Worm (Caenorhabditis elegans) whole organism, L1 larva: ENCODE results near the gene F56C3.4.

Source experiments
- C04F5.9 ChIP-seq: sonication (generic microtip); optimal IDR thresholded peaks from 2 replicates; lab custom pipeline; 2016; ENCODE audit warnings: missing genetic modification characterization, missing compliant biosample characterization
- C16A3.4 ChIP-seq: fragments of 150-350 bp; optimal IDR thresholded peaks from 2 replicates; lab custom pipeline; 2014; ENCODE audit warnings: missing biosample characterization, missing genetic modification characterization
- F16B12.6 ChIP-seq: fragments of 150-350 bp; optimal IDR thresholded peaks from 2 replicates; lab custom pipeline; 2014; ENCODE audit warnings: missing biosample characterization, missing genetic modification characterization
- Y116A8C.19 ChIP-seq: sonication (generic microtip); optimal IDR thresholded peaks from 2 replicates; lab custom pipeline; 2016; ENCODE audit warnings: missing compliant biosample characterization, missing genetic modification characterization, borderline replicate concordance
- aha-1 ChIP-seq: fragments of 150-350 bp; optimal IDR thresholded peaks from 2 replicates; lab custom pipeline; 2014; ENCODE audit warnings: missing biosample characterization, missing genetic modification characterization
- alr-1 ChIP-seq: fragments of 200-800 bp; sonication (Bioruptor generic); optimal IDR thresholded peaks from 2 replicates; lab custom pipeline; 2018; ENCODE audit warnings: borderline replicate concordance, mild to moderate bottlenecking, missing genetic modification characterization, missing compliant biosample characterization
- ama-1 ChIP-seq: fragments of 150-350 bp; optimal IDR thresholded peaks from 2 replicates; lab custom pipeline; 2014
- blmp-1 ChIP-seq: fragments of 150-350 bp; optimal IDR thresholded peaks from 2 replicates; lab custom pipeline; 2014; ENCODE audit warnings: missing biosample characterization, missing genetic modification characterization
- ceh-63 ChIP-seq: fragments of 200-800 bp; sonication (Bioruptor generic); optimal IDR thresholded peaks from 2 replicates; lab custom pipeline; 2018; ENCODE audit warnings: mild to moderate bottlenecking, missing genetic modification characterization, missing compliant biosample characterization
- ceh-8 ChIP-seq: fragments of 200-800 bp; sonication (Bioruptor generic); optimal IDR thresholded peaks from 2 replicates; lab custom pipeline; 2018; ENCODE audit warnings: mild to moderate bottlenecking, missing genetic modification characterization, moderate library complexity, missing compliant biosample characterization
- ceh-82 ChIP-seq, 3 experiments: fragments of 150-350 bp in 1 of 3; sonication (generic microtip) in 2 of 3; optimal IDR thresholded peaks; 2 replicates each; lab custom pipeline; 2014 to 2017; ENCODE audit warnings: missing biosample characterization in 3 of 3, missing genetic modification characterization in 3 of 3
- ceh-88 ChIP-seq: fragments of 200-800 bp; sonication (Bioruptor generic); IDR thresholded peaks from 2 replicates; pipeline ENCODE4 v1.3.6; 2022; ENCODE audit warnings: missing genetic modification characterization, missing compliant biosample characterization
- ceh-90 ChIP-seq: sonication (generic microtip); optimal IDR thresholded peaks from 2 replicates; lab custom pipeline; 2016; ENCODE audit warnings: missing genetic modification characterization, missing compliant biosample characterization
- dpl-1 ChIP-seq, 3 experiments: fragments of 150-350 bp in 2 of 3; sonication (generic microtip) in 1 of 3; optimal IDR thresholded peaks; 2 replicates each; lab custom pipeline; 2014 to 2017; ENCODE audit warnings: missing biosample characterization in 3 of 3, missing genetic modification characterization in 3 of 3, missing genetic modification reagents in 3 of 3
- efl-1 ChIP-seq, 4 experiments: fragments of 150-350 bp; optimal IDR thresholded peaks in 3 of 4; peaks in 1 of 4; 1 replicate in 1 of 4; 2 replicates in 3 of 4; lab custom pipeline; 2014; ENCODE audit warnings: missing biosample characterization in 2 of 4, missing genetic modification characterization in 2 of 4, missing genetic modification reagents in 2 of 4
- egl-27 ChIP-seq, 2 experiments: fragments of 150-350 bp in 1 of 2; sonication (generic microtip); optimal IDR thresholded peaks; 3 replicates each; lab custom pipeline; 2017 to 2018; ENCODE audit warnings: missing biosample characterization in 2 of 2, missing genetic modification characterization in 2 of 2, missing genetic modification reagents in 2 of 2
- elt-2 ChIP-seq: sonication (generic microtip); optimal IDR thresholded peaks from 2 replicates; lab custom pipeline; 2016; ENCODE audit warnings: missing genetic modification characterization, mild to moderate bottlenecking, inconsistent platforms, missing compliant biosample characterization, missing genetic modification reagents
- elt-3 ChIP-seq, 6 experiments: fragments of 150-350 bp in 1 of 6; sonication (generic microtip); optimal IDR thresholded peaks; 2 replicates each; lab custom pipeline; 2017 to 2018; ENCODE audit warnings: missing biosample characterization in 6 of 6, missing genetic modification characterization in 6 of 6, inconsistent platforms in 1 of 6
- fkh-10 ChIP-seq: sonication (generic microtip); optimal IDR thresholded peaks from 2 replicates; lab custom pipeline; 2017; ENCODE audit warnings: missing biosample characterization, missing genetic modification reagents, missing genetic modification characterization
- fkh-4 ChIP-seq: sonication (generic microtip); optimal IDR thresholded peaks from 2 replicates; lab custom pipeline; 2016; ENCODE audit warnings: missing compliant biosample characterization, missing genetic modification characterization, borderline replicate concordance
- fkh-8 ChIP-seq: sonication (generic microtip); optimal IDR thresholded peaks from 2 replicates; lab custom pipeline; 2016; ENCODE audit warnings: mild to moderate bottlenecking, missing genetic modification characterization, missing compliant biosample characterization
- fos-1 ChIP-seq: fragments of 150-350 bp; optimal IDR thresholded peaks from 2 replicates; lab custom pipeline; 2014; ENCODE audit warnings: missing biosample characterization, missing genetic modification characterization
- hlh-4 ChIP-seq: sonication (generic microtip); optimal IDR thresholded peaks from 2 replicates; lab custom pipeline; 2016; ENCODE audit warnings: mild to moderate bottlenecking, missing genetic modification characterization, missing compliant biosample characterization
- hpl-2 ChIP-seq: fragments of 150-350 bp; optimal IDR thresholded peaks from 2 replicates; lab custom pipeline; 2014; ENCODE audit warnings: missing biosample characterization, missing genetic modification reagents, missing genetic modification characterization
- isw-1 ChIP-seq: fragments of 200-800 bp; sonication (Bioruptor generic); IDR thresholded peaks from 2 replicates; pipeline ENCODE4 v1.3.6; 2022; ENCODE audit warnings: missing genetic modification characterization, missing compliant biosample characterization
- lin-35 ChIP-seq, 2 experiments: fragments of 150-350 bp; optimal IDR thresholded peaks; 2 replicates each; lab custom pipeline; 2014; ENCODE audit warnings: missing biosample characterization in 2 of 2, missing genetic modification characterization in 2 of 2, missing genetic modification reagents in 2 of 2
- lir-3 ChIP-seq: sonication (generic microtip); optimal IDR thresholded peaks from 2 replicates; lab custom pipeline; 2016; ENCODE audit warnings: mild to moderate bottlenecking, missing genetic modification characterization, moderate library complexity, missing compliant biosample characterization; ENCODE audit not compliant: poor library complexity
- lsy-2 ChIP-seq, 2 experiments: fragments of 150-350 bp; optimal IDR thresholded peaks; 2 replicates each; lab custom pipeline; 2014; ENCODE audit warnings: missing biosample characterization in 2 of 2, missing genetic modification characterization in 2 of 2
- mdl-1 ChIP-seq, 2 experiments: fragments of 150-350 bp; optimal IDR thresholded peaks; 2 replicates each; lab custom pipeline; 2014 to 2017; ENCODE audit warnings: missing biosample characterization in 2 of 2, missing genetic modification characterization in 2 of 2, inconsistent platforms in 1 of 2
- mef-2 ChIP-seq: fragments of 150-350 bp; optimal IDR thresholded peaks from 2 replicates; lab custom pipeline; 2014; ENCODE audit warnings: missing biosample characterization, missing genetic modification characterization
- mep-1 ChIP-seq: fragments of 150-350 bp; optimal IDR thresholded peaks from 2 replicates; lab custom pipeline; 2014; ENCODE audit warnings: missing biosample characterization, missing genetic modification characterization
- nhr-19 ChIP-seq: fragments of 200-800 bp; sonication (Bioruptor generic); conservative IDR thresholded peaks from 2 replicates; pipeline ENCODE4 v1.3.6; 2022; ENCODE audit warnings: missing genetic modification characterization, missing compliant biosample characterization
- nhr-20 ChIP-seq: sonication (generic microtip); optimal IDR thresholded peaks from 2 replicates; lab custom pipeline; 2016; ENCODE audit warnings: mild to moderate bottlenecking, missing genetic modification characterization, missing compliant biosample characterization
- nhr-237 ChIP-seq: fragments of 150-350 bp; optimal IDR thresholded peaks from 2 replicates; lab custom pipeline; 2014; ENCODE audit warnings: missing biosample characterization, missing genetic modification characterization
- nhr-47 ChIP-seq: sonication (generic microtip); optimal IDR thresholded peaks from 2 replicates; lab custom pipeline; 2016; ENCODE audit warnings: mild to moderate bottlenecking, missing genetic modification characterization, moderate library complexity, missing compliant biosample characterization
- nhr-76 ChIP-seq: sonication (generic microtip); optimal IDR thresholded peaks from 2 replicates; lab custom pipeline; 2017; ENCODE audit warnings: missing biosample characterization, missing genetic modification characterization
- nhr-77 ChIP-seq: fragments of 150-350 bp; optimal IDR thresholded peaks from 2 replicates; lab custom pipeline; 2014; ENCODE audit warnings: missing biosample characterization, missing genetic modification characterization
- nhr-84 ChIP-seq: sonication (generic microtip); optimal IDR thresholded peaks from 2 replicates; lab custom pipeline; 2017; ENCODE audit warnings: missing biosample characterization, missing genetic modification characterization
- pag-3 ChIP-seq: sonication (generic microtip); optimal IDR thresholded peaks from 2 replicates; lab custom pipeline; 2017; ENCODE audit warnings: missing genetic modification characterization, mild to moderate bottlenecking, missing compliant biosample characterization, antibody characterized with exemption, borderline replicate concordance; ENCODE audit not compliant: insufficient read depth
- pax-3 ChIP-seq: fragments of 200-800 bp; sonication (Bioruptor generic); optimal IDR thresholded peaks from 2 replicates; lab custom pipeline; 2018; ENCODE audit warnings: mild to moderate bottlenecking, missing genetic modification characterization, moderate library complexity, missing compliant biosample characterization
- pqm-1 ChIP-seq: sonication (generic microtip); optimal IDR thresholded peaks from 3 replicates; lab custom pipeline; 2017; ENCODE audit warnings: missing biosample characterization, missing genetic modification characterization
- rnt-1 ChIP-seq: sonication (generic microtip); optimal IDR thresholded peaks from 2 replicates; lab custom pipeline; 2016; ENCODE audit warnings: mild to moderate bottlenecking, missing genetic modification characterization, moderate library complexity, missing compliant biosample characterization
- snu-23 ChIP-seq: sonication (generic microtip); optimal IDR thresholded peaks from 2 replicates; lab custom pipeline; 2016; ENCODE audit warnings: missing genetic modification characterization, missing compliant biosample characterization
- sptf-1 ChIP-seq: fragments of 150-350 bp; optimal IDR thresholded peaks from 2 replicates; lab custom pipeline; 2014; ENCODE audit warnings: missing biosample characterization, missing genetic modification characterization
- sup-37 ChIP-seq: fragments of 200-800 bp; sonication (Bioruptor generic); optimal IDR thresholded peaks from 2 replicates; lab custom pipeline; 2018; ENCODE audit warnings: mild to moderate bottlenecking, missing genetic modification characterization, missing compliant biosample characterization
- swsn-7 ChIP-seq: sonication (generic microtip); optimal IDR thresholded peaks from 2 replicates; lab custom pipeline; 2016; ENCODE audit warnings: missing genetic modification characterization, missing compliant biosample characterization
- unc-130 ChIP-seq: fragments of 150-350 bp; optimal IDR thresholded peaks from 2 replicates; lab custom pipeline; 2017; ENCODE audit warnings: missing biosample characterization, missing genetic modification characterization, inconsistent platforms
- unc-30 ChIP-seq: sonication (generic microtip); optimal IDR thresholded peaks from 2 replicates; lab custom pipeline; 2017; ENCODE audit warnings: missing biosample characterization, missing genetic modification characterization
- unc-62 ChIP-seq: fragments of 150-350 bp; optimal IDR thresholded peaks from 2 replicates; lab custom pipeline; 2014; ENCODE audit warnings: missing biosample characterization, missing genetic modification reagents, missing genetic modification characterization
- unc-86 ChIP-seq: sonication (generic microtip); optimal IDR thresholded peaks from 2 replicates; lab custom pipeline; 2016; ENCODE audit warnings: missing genetic modification characterization, missing compliant biosample characterization
- zag-1 ChIP-seq: fragments of 150-350 bp; optimal IDR thresholded peaks from 2 replicates; lab custom pipeline; 2014; ENCODE audit warnings: missing biosample characterization, missing genetic modification characterization
- zip-4 ChIP-seq: fragments of 200-800 bp; sonication (Bioruptor generic); optimal IDR thresholded peaks from 2 replicates; lab custom pipeline; 2018; ENCODE audit warnings: mild to moderate bottlenecking, missing genetic modification characterization, moderate library complexity, missing compliant biosample characterization

Gene F56C3.4

ce11 chrX:1344818-1345217, 15.7 kb downstream of the F56C3.4 start (continued):
- TF ChIP-seq C04F5.9 (tag; lab: Kevin White, UChicago) (peak; percentile 77), ama-1 (no peak), unc-86 (tag; lab: Kevin White, UChicago) (peak; percentile 89), unc-130 (peak; percentile 92), alr-1 (tag; lab: Kevin White, UChicago) (no peak), fkh-4 (tag; lab: Kevin White, UChicago) (peak; percentile 72), ceh-90 (tag; lab: Kevin White, UChicago) (peak; percentile 24), fkh-10 (GFP tag; lab: Kevin White, UChicago) (peak; percentile 99), isw-1 (GFP tag; lab: Robert Waterston, UW) (peak; percentile 76), unc-62 (GFP tag; lab: Kevin White, UChicago) (peak; percentile 8), fos-1 (tag; lab: Kevin White, UChicago) (peak; percentile 95), C16A3.4 (tag; lab: Kevin White, UChicago) (peak; percentile 98), nhr-237 (tag; lab: Kevin White, UChicago) (peak; percentile 95), pax-3 (tag; lab: Kevin White, UChicago) (peak; percentile 90), zip-4 (GFP tag; lab: Kevin White, UChicago) (peak; percentile 93), egl-27 (tag; optimal IDR thresholded peaks at IDR 0.05; lab: Kevin White, UChicago) (peak in 1 of 2 experiments; percentile 44), snu-23 (GFP tag; lab: Kevin White, UChicago) (peak; percentile 99), Y116A8C.19 (tag; lab: Kevin White, UChicago) (no peak), pag-3 (tag; lab: Kevin White, UChicago) (no peak), efl-1 (optimal IDR thresholded peaks at IDR 0.05; lab: Kevin White, UChicago) (peak; percentile 79 to 87), efl-1 (GFP tag; optimal IDR thresholded peaks at IDR 0.05 in 1 of 2; lab: Kevin White, UChicago) (peak; percentile 36 to 92), ceh-63 (GFP tag; lab: Kevin White, UChicago) (peak; percentile 92), sptf-1 (tag; lab: Kevin White, UChicago) (no peak), nhr-77 (peak; percentile 97), nhr-20 (tag; lab: Kevin White, UChicago) (peak; percentile 95), nhr-19 (GFP tag; lab: Robert Waterston, UW) (peak; percentile 93), hpl-2 (peak; percentile 99), sup-37 (GFP tag; lab: Kevin White, UChicago) (peak; percentile 73), ceh-88 (GFP tag; lab: Robert Waterston, UW) (peak; percentile 93), rnt-1 (peak; percentile 97), nhr-84 (tag; lab: Kevin White, UChicago) (peak; percentile 69), ceh-8 (GFP tag; lab: Kevin White, UChicago) (peak; percentile 97), blmp-1 (tag; lab: Kevin White, UChicago) (peak; percentile 46), aha-1 (tag; lab: Kevin White, UChicago) (peak; percentile 49), lir-3 (tag; lab: Kevin White, UChicago) (peak; percentile 86), lin-35 (GFP tag; optimal IDR thresholded peaks at IDR 0.05; lab: Kevin White, UChicago) (peak; percentile 64 to 91), elt-2 (tag; lab: Kevin White, UChicago) (peak; percentile 84), nhr-76 (tag; lab: Kevin White, UChicago) (peak; percentile 75), mef-2 (tag; lab: Kevin White, UChicago) (peak; percentile 65), mep-1 (peak; percentile 97), unc-30 (no peak), dpl-1 (GFP tag; optimal IDR thresholded peaks at IDR 0.05; lab: Kevin White, UChicago) (peak; percentile 51 to 59 (median 51)), mdl-1 (tag; optimal IDR thresholded peaks at IDR 0.05; lab: Kevin White, UChicago) (peak in 1 of 2 experiments; percentile 90), F16B12.6 (tag; lab: Kevin White, UChicago) (peak; percentile 14), elt-3 (tag; optimal IDR thresholded peaks at IDR 0.05; lab: Kevin White, UChicago) (peak; percentile 7 to 97 (median 88)), nhr-47 (peak; percentile 99), lsy-2 (tag; optimal IDR thresholded peaks at IDR 0.05; lab: Kevin White, UChicago) (peak; percentile 89 to 90), pqm-1 (tag; lab: Kevin White, UChicago) (peak; percentile 45), swsn-7 (peak; percentile 94), fkh-8 (tag; lab: Kevin White, UChicago) (peak; percentile 93), zag-1 (tag; lab: Kevin White, UChicago) (peak; percentile 53), hlh-4 (tag; lab: Kevin White, UChicago) (no peak), ceh-82 (tag; optimal IDR thresholded peaks at IDR 0.05; lab: Kevin White, UChicago) (peak; percentile 99)
